Fruit fly (Drosophila melanogaster): ENCODE measurements around the gene CG6026.

The CG6026 gene

dm6 chr3R:19033238-19033637 is at the start of gene CG6026:
Gene CG6026, plus strand, starts transcription at chr3R:19033538.
- TF ChIP-seq Dad (GFP tag; optimal IDR thresholded peaks at IDR 0.05) (no peak), grau (tag; optimal IDR thresholded peaks at IDR 0.05) (no peak), en (GFP tag; optimal IDR thresholded peaks at IDR 0.05) (no peak), CG15601 (tag; optimal IDR thresholded peaks at IDR 0.05) (no peak), org-1 (GFP tag; optimal IDR thresholded peaks at IDR 0.05) (no peak), wdn (GFP tag; IDR thresholded peaks at IDR 0.05) (no peak), danr (GFP tag; IDR thresholded peaks at IDR 0.05) (no peak), Blimp-1 (GFP tag; optimal IDR thresholded peaks at IDR 0.05) (peak; percentile 78), MBD-R2 (GFP tag; IDR thresholded peaks at IDR 0.05) (no peak), lbe (GFP tag; optimal IDR thresholded peaks at IDR 0.05) (no peak), CG12769 (tag; optimal IDR thresholded peaks at IDR 0.05) (no peak), CG16863 (GFP tag; optimal IDR thresholded peaks at IDR 0.05) (no peak), CG7963 (GFP tag; IDR thresholded peaks at IDR 0.05; ENCODE audit: partially characterized antibody) (no peak), ssp (GFP tag; IDR thresholded peaks at IDR 0.05) (no peak), kni (GFP tag; optimal IDR thresholded peaks at IDR 0.05) (no peak), ttk (GFP tag; IDR thresholded peaks at IDR 0.05) (no peak), slou (GFP tag; optimal IDR thresholded peaks at IDR 0.05) (no peak), CG31388 (GFP tag; optimal IDR thresholded peaks at IDR 0.05) (no peak), bbx (GFP tag; IDR thresholded peaks at IDR 0.05; ENCODE audit: partially characterized antibody) (0 out of 2 replicates have a peak, but pooled peaks have one; percentile 18), usp (GFP tag; optimal IDR thresholded peaks at IDR 0.05) (no peak), oc (tag; optimal IDR thresholded peaks at IDR 0.05) (peak; percentile 3), CG32532 (GFP tag; IDR thresholded peaks at IDR 0.05) (no peak), pzg (GFP tag; optimal IDR thresholded peaks at IDR 0.05) (no peak), Sox100B (GFP tag; optimal IDR thresholded peaks at IDR 0.05) (no peak), Gug (GFP tag; IDR thresholded peaks at IDR 0.05) (no peak), Abd-B (GFP tag; optimal IDR thresholded peaks at IDR 0.05) (no peak), CG2120 (GFP tag; optimal IDR thresholded peaks at IDR 0.05) (no peak), ci (GFP tag; IDR thresholded peaks at IDR 0.05) (0 out of 3 replicates have a peak, but pooled peaks have one; percentile 26), CG17359 (tag; optimal IDR thresholded peaks at IDR 0.05) (no peak), CG4707 (GFP tag; optimal IDR thresholded peaks at IDR 0.05) (no peak)

DNA sequence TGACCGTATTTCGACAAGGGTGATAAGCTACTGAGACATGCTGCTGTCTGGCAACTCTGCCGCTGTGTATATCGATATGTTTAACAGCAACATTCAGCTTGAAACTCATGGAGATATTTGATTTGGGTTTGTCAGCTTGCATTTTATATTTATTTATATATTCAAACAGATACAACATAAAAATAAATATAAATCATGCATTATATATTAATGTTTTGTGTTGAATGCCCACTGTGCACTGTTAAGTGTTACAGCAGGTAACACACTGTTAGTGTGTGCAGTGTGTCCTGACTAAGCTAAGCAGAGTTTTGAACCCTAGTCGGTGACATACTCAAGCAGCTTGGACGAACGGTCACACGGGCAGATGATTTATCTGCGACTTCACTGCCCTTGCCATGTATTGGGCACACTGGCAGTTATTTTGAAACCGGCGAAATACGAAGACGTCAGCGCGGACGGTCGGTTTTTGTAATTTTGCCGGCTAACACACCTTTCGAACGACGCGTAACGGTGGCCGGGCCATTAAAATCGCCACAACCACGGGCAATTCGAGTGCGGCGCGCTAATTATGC is 49.6 kb upstream of the CG6026 start, which contains the start of the genes snRNP-U1-C and gukh:
TSS of gene snRNP-U1-C (minus strand) at position 37 of the 572 bp plus-strand sequence.
TSS of gene gukh (plus strand) at position 412 of the 572 bp plus-strand sequence.
- TF ChIP-seq CG3838 (GFP tag; optimal IDR thresholded peaks at IDR 0.05), result peak; percentile 37
- peak; percentile 6 for TF ChIP-seq HLHmδ (GFP tag; optimal IDR thresholded peaks at IDR 0.05)
- TF ChIP-seq fd102C (GFP tag; optimal IDR thresholded peaks at IDR 0.05), result no peak
- TF ChIP-seq gem (tag; optimal IDR thresholded peaks at IDR 0.05), result peak; percentile 92
- TF ChIP-seq Sry-δ (GFP tag; optimal IDR thresholded peaks at IDR 0.05), result peak; percentile 35
- peak; percentile 38 for TF ChIP-seq NC2β (GFP tag; optimal IDR thresholded peaks at IDR 0.05)
- TF ChIP-seq CG3847 (GFP tag; IDR thresholded peaks at IDR 0.05), result peak; percentile 91
- peak; percentile 82 for TF ChIP-seq Dek (tag; optimal IDR thresholded peaks at IDR 0.05)
- peak; percentile 78 for TF ChIP-seq CG17802 (tag; optimal IDR thresholded peaks at IDR 0.05)
- TF ChIP-seq CG6683 (GFP tag; optimal IDR thresholded peaks at IDR 0.05), result peak; percentile 58
- TF ChIP-seq Dp (GFP tag; optimal IDR thresholded peaks at IDR 0.05), result peak; percentile 66
- peak; percentile 84 for TF ChIP-seq dysf (GFP tag; IDR thresholded peaks at IDR 0.05)
- no peak for TF ChIP-seq salm (tag; optimal IDR thresholded peaks at IDR 0.05)
- TF ChIP-seq knrl (GFP tag; IDR thresholded peaks at IDR 0.05; ENCODE audit: partially characterized antibody), result peak; percentile 72
- TF ChIP-seq dati (GFP tag; IDR thresholded peaks at IDR 0.05), result peak; percentile 61
- peak; percentile 66; the same call in 1 of the 3 replicates for TF ChIP-seq CG6175 (GFP tag; IDR thresholded peaks at IDR 0.05)
- peak; percentile 29 for TF ChIP-seq Asciz (GFP tag; optimal IDR thresholded peaks at IDR 0.05)
- peak; percentile 69; the same call in 1 of the 2 replicates for TF ChIP-seq hbn (GFP tag; IDR thresholded peaks at IDR 0.05; ENCODE audit: partially characterized antibody)
- peak; percentile 89 for TF ChIP-seq CG10366 (GFP tag; IDR thresholded peaks at IDR 0.05)
- peak; percentile 43 for TF ChIP-seq Mad (GFP tag; optimal IDR thresholded peaks at IDR 0.05)
- no peak for TF ChIP-seq hkb (optimal IDR thresholded peaks at IDR 0.05)
- TF ChIP-seq hkb (GFP tag; IDR thresholded peaks at IDR 0.05), result peak; percentile 88
